Worm (Caenorhabditis elegans) whole organism, midembryonic: ENCODE results near the gene bcf-1.
A peak's percentile ranks its signal among the peaks of the same experiment; 100 is the strongest.

Experiments used
- T22C8.4 ChIP-seq: fragments of 200-800 bp; sonication (Bioruptor generic); IDR thresholded peaks from 2 replicates; pipeline ENCODE4 v1.3.6; 2022; ENCODE audit warnings: missing genetic modification characterization, missing compliant biosample characterization
- cog-1 ChIP-seq: sonication (generic microtip); optimal IDR thresholded peaks from 2 replicates; lab custom pipeline; 2016; ENCODE audit warnings: missing genetic modification characterization, missing compliant biosample characterization
- flt-1 ChIP-seq: fragments of 200-800 bp; sonication (Bioruptor generic); IDR thresholded peaks from 2 replicates; pipeline ENCODE4 v1.3.6; 2022; ENCODE audit warnings: missing genetic modification characterization, missing compliant biosample characterization
- klf-2 ChIP-seq: fragments of 200-800 bp; sonication (Bioruptor generic); conservative IDR thresholded peaks from 2 replicates; pipeline ENCODE4 v1.3.6; 2022; ENCODE audit warnings: missing genetic modification reagents, missing genetic modification characterization, missing compliant biosample characterization
- med-1 ChIP-seq: sonication (generic microtip); optimal IDR thresholded peaks from 2 replicates; lab custom pipeline; 2017; ENCODE audit warnings: missing genetic modification characterization, mild to moderate bottlenecking, missing compliant biosample characterization, antibody characterized with exemption, missing genetic modification reagents; ENCODE audit not compliant: insufficient read depth
- ref-1 ChIP-seq: fragments of 200-800 bp; sonication (Bioruptor generic); conservative IDR thresholded peaks from 2 replicates; pipeline ENCODE4 v1.3.6; 2022; ENCODE audit warnings: missing genetic modification reagents, missing genetic modification characterization, missing compliant biosample characterization
- tab-1 ChIP-seq: fragments of 200-800 bp; sonication (Bioruptor generic); IDR thresholded peaks from 2 replicates; pipeline ENCODE4 v1.3.6; 2022; ENCODE audit warnings: missing genetic modification characterization, missing compliant biosample characterization
- ztf-23 ChIP-seq: fragments of 200-800 bp; sonication (Bioruptor generic); IDR thresholded peaks from 2 replicates; pipeline ENCODE4 v1.3.6; 2022; ENCODE audit warnings: missing genetic modification reagents, missing genetic modification characterization, missing compliant biosample characterization
- ztf-29 ChIP-seq: fragments of 200-800 bp; sonication (Bioruptor generic); IDR thresholded peaks from 2 replicates; pipeline ENCODE4 v1.3.6; 2022; ENCODE audit warnings: missing genetic modification reagents, missing genetic modification characterization, missing compliant biosample characterization

bcf-1 gene

DNA sequence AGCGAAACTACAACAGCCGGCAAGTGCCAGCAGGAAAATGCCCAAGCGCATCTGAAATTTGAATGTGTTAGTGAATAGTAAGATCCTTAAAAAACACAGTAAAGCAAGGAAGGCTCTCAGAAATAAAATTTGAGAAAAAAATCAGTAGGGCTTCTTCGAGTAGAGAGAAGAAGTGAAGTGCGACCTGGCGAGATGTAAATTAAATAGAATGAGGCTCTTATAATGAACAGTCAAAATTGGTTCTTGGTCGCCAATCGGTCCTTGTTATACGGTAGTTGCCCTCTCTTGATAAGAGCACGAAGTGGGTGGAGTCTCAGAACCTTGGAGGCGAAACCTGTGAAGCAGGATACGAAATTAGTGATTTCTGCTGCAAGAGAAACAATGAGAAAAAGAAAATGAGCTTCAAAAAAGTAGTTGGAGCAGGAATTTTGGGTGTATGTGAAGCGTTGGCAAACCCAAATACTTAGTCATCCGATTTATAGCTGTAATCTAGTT, at the start of gene bcf-1:
Gene bcf-1, minus strand, starts transcription at position 51 of the 495 bp plus-strand sequence.
- no peak for TF ChIP-seq ref-1 (GFP tag; lab: Robert Waterston, UW)
- TF ChIP-seq klf-2 (GFP tag; lab: Robert Waterston, UW), result no peak
- no peak for TF ChIP-seq cog-1
- TF ChIP-seq T22C8.4 (GFP tag; lab: Robert Waterston, UW), result no peak
- TF ChIP-seq tab-1 (GFP tag; lab: Robert Waterston, UW), result no peak
- no peak for TF ChIP-seq ztf-29
- no peak for TF ChIP-seq ztf-23
- no peak for TF ChIP-seq med-1 (GFP tag; lab: Kevin White, UChicago)
- TF ChIP-seq flt-1 (GFP tag; lab: Robert Waterston, UW), result no peak

DNA sequence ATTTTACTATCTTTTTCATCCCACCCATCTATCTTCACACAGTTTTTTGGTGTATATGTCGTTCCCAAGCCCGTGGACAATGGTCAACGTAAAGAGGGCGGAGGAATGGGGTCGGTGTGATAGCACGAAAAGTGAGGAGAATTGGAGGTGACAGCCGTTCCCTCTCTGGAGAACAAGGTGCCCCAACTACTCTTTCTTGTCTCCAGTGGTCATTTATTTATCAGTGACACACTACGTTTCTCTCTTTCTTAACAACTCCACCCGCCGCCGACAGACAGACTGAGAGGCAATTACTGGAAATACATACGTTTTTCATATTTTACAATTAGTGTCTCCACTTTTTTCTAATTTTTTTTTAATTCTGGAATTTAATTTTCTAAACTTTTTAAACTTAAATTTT, 48.3 kb upstream of the bcf-1 start:
- TF ChIP-seq klf-2 (GFP tag; lab: Robert Waterston, UW) (no peak), ztf-23 (no peak), flt-1 (GFP tag; lab: Robert Waterston, UW) (no peak), med-1 (GFP tag; lab: Kevin White, UChicago) (no peak), tab-1 (GFP tag; lab: Robert Waterston, UW) (no peak), T22C8.4 (GFP tag; lab: Robert Waterston, UW) (no peak), ref-1 (GFP tag; lab: Robert Waterston, UW) (no peak), cog-1 (no peak)

DNA sequence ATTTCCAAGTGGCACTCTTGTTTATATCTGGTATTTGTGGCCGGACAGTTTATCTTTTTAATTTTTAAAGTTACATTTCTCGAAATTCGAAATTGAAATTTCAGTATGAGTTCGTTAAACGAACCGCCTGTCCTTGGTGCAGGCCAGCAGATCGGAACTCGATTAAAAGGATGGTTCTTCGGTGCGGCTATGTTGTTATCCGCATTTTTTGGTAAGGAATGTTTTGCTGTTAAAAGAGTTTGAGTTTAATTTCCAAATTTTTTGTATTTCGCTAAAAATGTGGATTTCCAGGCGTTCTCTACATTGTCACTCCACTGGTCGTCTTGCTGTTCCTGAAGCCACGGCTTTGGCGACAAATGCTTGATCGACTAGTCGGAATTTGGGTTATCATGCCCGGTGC, 44.5 kb upstream of the bcf-1 start, which contains the start of gene acl-9:
Gene acl-9, plus strand, starts transcription at position 105 of the 400 bp plus-strand sequence.
- no peak for TF ChIP-seq flt-1 (GFP tag; lab: Robert Waterston, UW)
- TF ChIP-seq cog-1, result no peak
- TF ChIP-seq klf-2 (GFP tag; lab: Robert Waterston, UW), result no peak
- no peak for TF ChIP-seq med-1 (GFP tag; lab: Kevin White, UChicago)
- no peak for TF ChIP-seq T22C8.4 (GFP tag; lab: Robert Waterston, UW)
- TF ChIP-seq tab-1 (GFP tag; lab: Robert Waterston, UW), result no peak
- no peak for TF ChIP-seq ztf-23
- TF ChIP-seq ztf-29, result no peak

DNA sequence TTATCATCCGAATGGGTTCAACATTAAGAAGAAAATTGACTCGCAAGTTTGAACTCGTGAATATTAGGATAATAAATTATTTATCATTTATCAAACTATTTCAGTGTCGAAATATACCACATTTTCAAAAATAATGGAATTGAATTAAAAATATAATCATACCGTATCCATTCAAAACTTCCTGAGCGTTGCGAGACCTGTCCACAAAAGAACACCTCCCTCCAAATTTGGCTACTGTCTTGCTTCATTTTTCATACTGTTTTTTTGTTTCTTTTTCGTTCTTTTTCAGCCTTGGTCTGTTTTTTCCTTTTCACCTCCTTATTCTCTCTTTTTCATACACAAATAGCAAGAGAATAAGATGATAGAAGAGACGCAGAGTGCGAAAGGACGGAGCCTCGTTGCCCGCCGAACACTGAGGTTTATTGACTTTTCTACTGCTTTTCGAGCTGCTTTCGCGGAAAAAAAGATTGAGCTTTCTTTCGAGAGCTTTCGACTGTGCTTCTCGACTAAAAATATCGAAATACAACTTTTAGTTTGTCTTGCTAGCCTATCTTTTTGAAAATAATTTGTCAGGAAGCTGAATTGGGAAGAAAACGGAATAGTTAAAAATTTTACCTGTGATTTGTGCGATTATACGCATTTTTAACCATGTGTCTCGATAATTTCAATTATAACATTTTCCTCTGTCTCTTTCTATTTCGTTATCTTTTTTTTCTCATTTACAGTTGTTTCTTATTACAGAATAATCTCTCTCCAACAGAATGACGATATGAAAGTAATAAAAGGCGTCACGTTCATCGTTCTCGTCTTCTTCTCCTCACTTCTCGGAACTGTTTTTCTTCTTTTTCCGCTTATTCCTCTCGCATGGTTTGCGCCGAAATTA, 41.8 kb upstream of the bcf-1 start, which contains the start of gene acl-8:
Gene acl-8, plus strand, starts transcription at position 742 of the 883 bp plus-strand sequence.
- TF ChIP-seq ref-1 (GFP tag; lab: Robert Waterston, UW), result no peak
- TF ChIP-seq flt-1 (GFP tag; lab: Robert Waterston, UW), result no peak
- TF ChIP-seq cog-1, result no peak
- TF ChIP-seq ztf-23, result 0 out of 2 replicates have a peak, but pooled peaks have one; percentile 9

DNA sequence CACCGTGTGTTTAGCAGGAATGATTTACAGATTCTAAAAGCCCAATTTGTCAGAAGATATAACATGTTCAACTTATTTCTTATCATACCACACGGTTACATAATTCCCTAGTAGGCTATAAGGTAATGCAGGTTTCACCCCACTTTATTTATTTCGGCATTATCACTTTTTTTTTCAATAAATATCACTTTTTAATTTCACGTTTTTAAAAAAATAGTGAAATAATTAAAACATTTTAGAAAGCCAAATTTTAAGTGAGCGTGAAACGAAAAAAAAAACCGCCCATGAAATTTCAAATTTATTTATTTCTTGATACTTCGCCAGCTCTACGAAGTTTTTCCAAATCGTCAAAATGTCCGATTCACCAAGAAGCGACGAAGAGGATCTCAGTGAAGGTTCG, 39.8 kb upstream of the bcf-1 start, which contains the start of gene fbxa-196:
Gene fbxa-196, plus strand, starts transcription at position 301 of the 400 bp plus-strand sequence.
- TF ChIP-seq klf-2 (GFP tag; lab: Robert Waterston, UW) (no peak), med-1 (GFP tag; lab: Kevin White, UChicago) (no peak), cog-1 (no peak), flt-1 (GFP tag; lab: Robert Waterston, UW) (no peak)

DNA sequence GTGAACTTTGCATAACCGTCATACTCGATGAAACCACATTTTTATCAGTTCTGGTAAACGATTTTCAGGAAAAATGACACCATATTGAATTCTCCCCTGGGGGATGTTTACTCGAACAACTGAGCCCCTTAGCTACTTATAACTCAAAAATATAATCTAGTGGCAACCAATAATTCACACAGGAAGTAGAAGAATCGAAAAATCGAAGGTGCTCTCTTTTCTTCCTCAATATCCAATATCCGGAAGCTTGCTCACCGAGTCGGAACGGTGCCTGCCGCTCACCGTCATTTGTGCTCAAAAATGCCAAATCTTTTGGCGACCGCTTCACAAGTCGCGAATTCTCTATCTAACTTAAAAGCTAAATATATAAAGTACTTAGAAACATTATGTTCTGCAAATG, 33.5 kb upstream of the bcf-1 start, which contains the start of gene T05H4.3:
Gene T05H4.3, plus strand, starts transcription at position 301 of the 400 bp plus-strand sequence.
- TF ChIP-seq flt-1 (GFP tag; lab: Robert Waterston, UW), result no peak

DNA sequence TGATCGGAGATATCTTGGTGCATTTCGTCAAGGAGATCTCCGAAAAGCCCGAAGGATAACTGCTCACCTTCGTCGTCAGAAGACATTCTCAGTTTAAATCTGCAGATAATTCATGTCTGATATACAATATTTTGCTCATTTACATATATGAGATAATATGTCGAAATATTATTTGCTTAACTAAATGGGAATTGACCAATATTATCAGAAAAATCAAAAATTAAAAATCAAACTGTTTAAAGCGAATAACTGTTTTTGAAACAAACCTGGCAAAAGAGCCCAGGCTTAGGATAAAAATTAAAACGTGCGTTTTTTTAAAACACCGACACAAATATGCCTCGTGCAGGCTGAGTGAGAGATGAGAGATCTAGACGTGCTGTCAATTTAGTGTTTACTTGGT, 33.0 kb upstream of the bcf-1 start, which contains the start of gene T05H4.15:
Gene T05H4.15, minus strand, starts transcription at position 101 of the 400 bp plus-strand sequence.
- TF ChIP-seq ref-1 (GFP tag; lab: Robert Waterston, UW), result no peak
- TF ChIP-seq med-1 (GFP tag; lab: Kevin White, UChicago), result no peak
- no peak for TF ChIP-seq ztf-23
- no peak for TF ChIP-seq flt-1 (GFP tag; lab: Robert Waterston, UW)
- TF ChIP-seq cog-1, result no peak
- TF ChIP-seq T22C8.4 (GFP tag; lab: Robert Waterston, UW), result no peak

DNA sequence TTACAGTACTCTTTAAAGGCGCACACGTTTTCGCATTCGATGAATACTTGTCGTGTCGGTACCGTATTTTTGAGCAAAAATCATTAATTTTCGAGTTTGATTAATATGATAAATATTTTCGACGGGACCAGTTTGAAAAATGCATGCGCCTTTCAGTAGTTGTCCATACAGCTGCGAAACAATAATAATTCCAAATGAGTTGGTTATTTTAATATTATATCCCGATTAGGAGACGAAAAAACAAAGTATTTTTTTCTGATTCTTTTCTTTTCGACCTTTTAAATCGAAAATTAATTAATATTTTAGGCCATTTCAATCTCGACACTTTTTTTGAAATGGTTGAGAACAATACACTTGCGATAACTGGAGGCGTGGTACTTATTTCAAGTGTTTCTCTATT, 30.0 kb upstream of the bcf-1 start, which contains the start of gene T05H4.4:
Gene T05H4.4, plus strand, starts transcription at position 301 of the 400 bp plus-strand sequence.
- TF ChIP-seq flt-1 (GFP tag; lab: Robert Waterston, UW) (no peak), klf-2 (GFP tag; lab: Robert Waterston, UW) (no peak), T22C8.4 (GFP tag; lab: Robert Waterston, UW) (no peak), ref-1 (GFP tag; lab: Robert Waterston, UW) (no peak), cog-1 (no peak)

DNA sequence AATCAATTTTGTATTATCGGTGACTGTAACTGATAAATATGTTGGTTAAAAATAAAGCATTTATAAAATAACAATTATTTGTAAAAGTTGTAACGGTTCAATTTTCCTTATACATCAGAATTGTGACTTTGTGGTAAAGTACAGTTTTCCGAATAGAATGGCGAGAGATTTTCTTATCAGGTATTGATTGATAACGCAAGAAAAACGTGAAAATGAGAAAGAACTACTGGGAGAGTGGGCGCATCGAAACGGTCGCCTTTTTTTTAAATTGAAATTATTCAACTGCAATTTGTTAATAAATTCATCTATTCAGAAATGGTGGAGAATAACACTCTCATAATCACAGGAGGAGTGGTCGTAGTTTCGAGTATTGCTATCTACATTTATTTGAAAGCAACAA, 27.7 kb upstream of the bcf-1 start, which contains the start of gene hpo-19:
Gene hpo-19, plus strand, starts transcription at position 314 of the 400 bp plus-strand sequence.
- TF ChIP-seq flt-1 (GFP tag; lab: Robert Waterston, UW), result no peak
- TF ChIP-seq ztf-29, result no peak
- TF ChIP-seq tab-1 (GFP tag; lab: Robert Waterston, UW), result no peak
- no peak for TF ChIP-seq ref-1 (GFP tag; lab: Robert Waterston, UW)
- TF ChIP-seq ztf-23, result no peak
- TF ChIP-seq klf-2 (GFP tag; lab: Robert Waterston, UW), result no peak
- TF ChIP-seq cog-1, result no peak
- no peak for TF ChIP-seq med-1 (GFP tag; lab: Kevin White, UChicago)
- TF ChIP-seq T22C8.4 (GFP tag; lab: Robert Waterston, UW), result no peak
